Worm (Caenorhabditis elegans) whole organism, L3 larva: Measurements from ENCODE around the gene algn-9.

Experiments
- R02D3.7 ChIP-seq: fragments of 150-350 bp; optimal IDR thresholded peaks from 2 replicates; lab custom pipeline; 2014; ENCODE audit warnings: missing biosample characterization, missing genetic modification characterization
- aly-2 ChIP-seq: fragments of 150-350 bp; optimal IDR thresholded peaks from 2 replicates; lab custom pipeline; 2014; ENCODE audit warnings: missing biosample characterization, missing genetic modification characterization
- ama-1 ChIP-seq: fragments of 150-350 bp; optimal IDR thresholded peaks from 2 replicates; lab custom pipeline; 2018
- ceh-16 ChIP-seq: sonication (generic microtip); optimal IDR thresholded peaks from 2 replicates; lab custom pipeline; 2017; ENCODE audit warnings: missing biosample characterization, missing genetic modification characterization
- ceh-28 ChIP-seq: fragments of 150-350 bp; optimal IDR thresholded peaks from 2 replicates; lab custom pipeline; 2014; ENCODE audit warnings: missing biosample characterization, missing genetic modification reagents, missing genetic modification characterization
- ceh-82 ChIP-seq: fragments of 150-350 bp; optimal IDR thresholded peaks from 2 replicates; lab custom pipeline; 2014; ENCODE audit warnings: missing biosample characterization, missing genetic modification characterization
- ceh-9 ChIP-seq: sonication (generic microtip); optimal IDR thresholded peaks from 2 replicates; lab custom pipeline; 2018; ENCODE audit warnings: missing biosample characterization, missing genetic modification characterization
- egl-27 ChIP-seq: sonication (generic microtip); optimal IDR thresholded peaks from 4 replicates; lab custom pipeline; 2017; ENCODE audit warnings: missing biosample characterization, missing genetic modification reagents, missing genetic modification characterization
- egl-5 ChIP-seq: fragments of 150-350 bp; optimal IDR thresholded peaks from 2 replicates; lab custom pipeline; 2017; ENCODE audit warnings: missing biosample characterization, missing genetic modification reagents, missing genetic modification characterization, inconsistent platforms
- elt-1 ChIP-seq: fragments of 150-350 bp; optimal IDR thresholded peaks from 2 replicates; lab custom pipeline; 2014; ENCODE audit warnings: missing biosample characterization, missing genetic modification characterization
- elt-3 ChIP-seq, 3 experiments: fragments of 150-350 bp in 1 of 3; sonication (generic microtip) in 2 of 3; optimal IDR thresholded peaks; 2 replicates in 2 of 3; 4 replicates in 1 of 3; lab custom pipeline; 2014 to 2017; ENCODE audit warnings: missing biosample characterization in 3 of 3, missing genetic modification characterization in 3 of 3
- fkh-10 ChIP-seq: sonication (generic microtip); optimal IDR thresholded peaks from 2 replicates; lab custom pipeline; 2017; ENCODE audit warnings: missing biosample characterization, missing genetic modification reagents, missing genetic modification characterization
- fkh-2 ChIP-seq: fragments of 150-350 bp; optimal IDR thresholded peaks from 2 replicates; lab custom pipeline; 2014; ENCODE audit warnings: missing biosample characterization, missing genetic modification reagents, missing genetic modification characterization
- lin-15B ChIP-seq: fragments of 150-350 bp; optimal IDR thresholded peaks from 2 replicates; lab custom pipeline; 2014; ENCODE audit warnings: missing biosample characterization, missing genetic modification characterization
- lin-39 ChIP-seq: fragments of 150-350 bp; optimal IDR thresholded peaks from 2 replicates; lab custom pipeline; 2018; ENCODE audit warnings: missing biosample characterization, missing genetic modification reagents, missing genetic modification characterization
- lsy-12 ChIP-seq: sonication (generic microtip); optimal IDR thresholded peaks from 2 replicates; lab custom pipeline; 2016; ENCODE audit warnings: mild to moderate bottlenecking, missing genetic modification characterization, missing compliant biosample characterization
- mml-1 ChIP-seq: fragments of 150-350 bp; sonication (generic microtip); optimal IDR thresholded peaks from 3 replicates; lab custom pipeline; 2014; ENCODE audit warnings: missing biosample characterization, missing genetic modification characterization
- nhr-12 ChIP-seq: fragments of 150-350 bp; optimal IDR thresholded peaks from 2 replicates; lab custom pipeline; 2014; ENCODE audit warnings: missing biosample characterization, missing genetic modification characterization
- nhr-237 ChIP-seq: fragments of 150-350 bp; optimal IDR thresholded peaks from 2 replicates; lab custom pipeline; 2014; ENCODE audit warnings: missing biosample characterization, missing genetic modification characterization
- nhr-25 ChIP-seq: sonication (generic microtip); optimal IDR thresholded peaks from 2 replicates; lab custom pipeline; 2017; ENCODE audit warnings: missing biosample characterization, missing genetic modification characterization
- nhr-43 ChIP-seq: sonication (generic microtip); optimal IDR thresholded peaks from 2 replicates; lab custom pipeline; 2016; ENCODE audit warnings: mild to moderate bottlenecking, missing genetic modification characterization, missing compliant biosample characterization; ENCODE audit not compliant: poor library complexity, severe bottlenecking
- nhr-67 ChIP-seq: fragments of 150-350 bp; optimal IDR thresholded peaks from 2 replicates; lab custom pipeline; 2014; ENCODE audit warnings: missing biosample characterization, missing genetic modification characterization
- nhr-76 ChIP-seq: fragments of 150-350 bp; sonication (generic microtip); optimal IDR thresholded peaks from 5 replicates; lab custom pipeline; 2014; ENCODE audit warnings: missing biosample characterization, missing genetic modification characterization
- pha-4 ChIP-seq: fragments of 150-350 bp; optimal IDR thresholded peaks from 2 replicates; lab custom pipeline; 2014; ENCODE audit warnings: missing biosample characterization, missing genetic modification reagents, missing genetic modification characterization
- pqm-1 ChIP-seq: fragments of 150-350 bp; optimal IDR thresholded peaks from 2 replicates; lab custom pipeline; 2017; ENCODE audit warnings: missing biosample characterization, missing genetic modification characterization, inconsistent platforms
- sea-2 ChIP-seq: fragments of 150-350 bp; sonication (generic microtip); optimal IDR thresholded peaks from 4 replicates; lab custom pipeline; 2014; ENCODE audit warnings: missing biosample characterization, missing genetic modification reagents, missing genetic modification characterization
- tbx-2 ChIP-seq: sonication (generic microtip); optimal IDR thresholded peaks from 2 replicates; lab custom pipeline; 2016; ENCODE audit warnings: mild to moderate bottlenecking, missing genetic modification characterization, missing compliant biosample characterization
- unc-39 ChIP-seq: sonication (generic microtip); optimal IDR thresholded peaks from 4 replicates; lab custom pipeline; 2017; ENCODE audit warnings: missing biosample characterization, missing genetic modification characterization
- zag-1 ChIP-seq: fragments of 150-350 bp; optimal IDR thresholded peaks from 2 replicates; lab custom pipeline; 2014; ENCODE audit warnings: missing biosample characterization, missing genetic modification characterization
- ztf-4 ChIP-seq: fragments of 150-350 bp; optimal IDR thresholded peaks from 2 replicates; lab custom pipeline; 2014; ENCODE audit warnings: missing biosample characterization, missing genetic modification characterization

algn-9 gene

DNA sequence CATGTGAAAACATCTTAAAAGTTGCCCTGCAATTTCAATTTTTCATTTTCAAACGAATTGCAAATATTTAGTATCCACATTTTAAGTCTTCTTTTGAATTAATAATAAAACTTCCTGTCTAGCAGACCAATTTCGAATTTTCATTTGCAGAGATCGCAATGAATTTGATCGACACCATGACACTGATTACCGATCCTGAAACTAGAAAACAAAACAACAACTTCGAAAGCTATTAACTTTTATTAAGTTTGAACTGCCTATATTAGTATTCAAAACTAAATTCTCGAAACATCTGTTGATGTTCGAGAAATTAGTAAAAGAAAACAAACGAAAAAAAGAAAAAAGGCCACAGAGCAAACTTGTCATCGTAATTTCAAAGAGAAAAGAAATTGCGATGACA is 10.0 kb upstream of the algn-9 start:
- TF ChIP-seq sea-2 (GFP tag; lab: Kevin White, UChicago) (no peak), nhr-67 (no peak), fkh-10 (no peak), fkh-2 (no peak), ceh-82 (tag; lab: Kevin White, UChicago) (no peak), tbx-2 (tag; lab: Kevin White, UChicago) (no peak), nhr-76 (tag; lab: Kevin White, UChicago) (no peak), ama-1 (lab: Kevin White, UChicago) (no peak), egl-27 (tag; lab: Kevin White, UChicago) (no peak), pha-4 (tag; lab: Kevin White, UChicago) (no peak), ztf-4 (tag; lab: Kevin White, UChicago) (no peak), nhr-237 (tag; lab: Kevin White, UChicago) (no peak), lin-39 (tag; lab: Kevin White, UChicago) (no peak), egl-5 (no peak), nhr-43 (no peak), pqm-1 (tag; lab: Kevin White, UChicago) (no peak), lsy-12 (tag; lab: Kevin White, UChicago) (no peak), ceh-9 (tag; lab: Kevin White, UChicago) (no peak)

DNA sequence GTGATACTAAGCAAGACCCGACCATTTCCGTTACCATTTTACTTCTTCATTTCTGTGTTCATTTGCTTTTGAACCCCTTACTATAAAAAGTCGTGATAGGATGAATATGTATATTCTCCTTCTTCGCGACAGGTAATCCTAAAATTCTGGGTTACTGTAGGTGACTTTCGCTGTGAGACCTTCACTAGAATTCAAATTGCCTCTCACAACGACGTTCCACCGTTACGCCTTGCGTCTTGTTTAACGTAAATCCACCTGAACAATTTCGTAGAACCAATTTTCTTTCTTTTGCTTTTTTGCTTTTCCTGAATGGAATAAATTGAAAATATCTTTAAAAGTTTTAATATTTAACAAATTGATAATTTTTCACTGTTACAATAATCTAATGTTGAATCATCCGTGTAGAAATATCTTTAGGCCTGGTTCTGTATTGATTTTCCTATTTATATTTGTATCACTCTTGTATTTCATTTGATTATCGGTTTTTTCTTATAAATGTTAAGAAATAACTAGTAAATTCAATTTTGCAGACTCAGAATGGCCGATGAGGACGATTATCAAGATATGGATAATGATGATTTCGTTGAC is 5.2 kb upstream of the algn-9 start, which contains the start of gene rpb-6:
TSS of gene rpb-6 (plus strand) at position 538 of the 588 bp plus-strand sequence.
- TF ChIP-seq nhr-25 (tag; lab: Kevin White, UChicago) (peak; percentile 10), R02D3.7 (tag; lab: Kevin White, UChicago) (peak; percentile 66), lin-15B (tag; lab: Kevin White, UChicago) (peak; percentile 39), egl-5 (no peak), ama-1 (lab: Kevin White, UChicago) (no peak), ceh-16 (no peak)

DNA sequence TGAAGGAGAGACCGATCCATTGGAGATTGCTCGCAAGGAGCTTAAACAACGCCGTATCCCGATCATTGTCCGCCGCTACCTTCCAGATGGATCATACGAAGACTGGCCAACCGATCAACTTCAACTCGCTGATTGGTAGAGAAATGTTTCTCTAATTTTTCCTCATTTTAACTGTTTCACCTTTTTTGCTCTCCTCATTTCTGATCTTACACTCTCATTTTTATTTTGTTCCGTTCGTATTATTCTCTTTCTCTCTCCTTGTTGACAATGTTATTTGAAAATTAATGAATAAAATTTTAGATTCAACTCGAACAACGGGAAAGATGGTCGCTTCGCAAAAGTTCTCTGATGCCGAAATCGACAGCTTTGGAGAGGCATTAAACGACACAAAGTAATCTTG is 4.5 kb upstream of the algn-9 start, which contains the start of gene dohh-1:
TSS of gene dohh-1 (plus strand) at position 301 of the 400 bp plus-strand sequence.
- TF ChIP-seq ztf-4 (tag; lab: Kevin White, UChicago) (no peak), ceh-28 (tag; lab: Kevin White, UChicago) (no peak), nhr-237 (tag; lab: Kevin White, UChicago) (no peak), pqm-1 (tag; lab: Kevin White, UChicago) (no peak), ama-1 (lab: Kevin White, UChicago) (no peak), nhr-67 (no peak), elt-1 (tag; lab: Kevin White, UChicago) (no peak), lin-39 (tag; lab: Kevin White, UChicago) (no peak)
- TF ChIP-seq, all 47 proteins: peak for 0

DNA sequence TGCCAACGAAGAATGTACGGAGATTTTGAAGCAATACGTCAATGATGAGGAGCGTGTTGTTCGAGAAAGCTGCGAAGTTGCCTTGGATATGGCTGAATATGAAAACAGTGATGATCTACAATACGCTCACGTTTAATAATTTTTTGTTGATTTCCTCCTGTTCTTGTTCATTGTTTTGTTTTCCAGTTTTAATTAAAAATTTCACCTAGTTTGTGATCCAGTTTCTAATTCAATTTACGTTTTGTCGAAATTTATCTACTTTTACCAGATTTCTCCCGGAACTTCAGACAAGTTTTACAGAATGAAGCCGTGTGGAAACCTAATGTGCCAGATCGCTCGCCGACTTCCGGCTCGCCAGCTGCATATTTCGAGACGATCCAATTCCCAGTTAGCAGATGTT is 3.3 kb upstream of the algn-9 start, which contains the start of gene dap-3:
TSS of gene dap-3 (plus strand) at position 301 of the 400 bp plus-strand sequence.
- no peak for TF ChIP-seq tbx-2 (tag; lab: Kevin White, UChicago)
- TF ChIP-seq nhr-12: no peak

DNA sequence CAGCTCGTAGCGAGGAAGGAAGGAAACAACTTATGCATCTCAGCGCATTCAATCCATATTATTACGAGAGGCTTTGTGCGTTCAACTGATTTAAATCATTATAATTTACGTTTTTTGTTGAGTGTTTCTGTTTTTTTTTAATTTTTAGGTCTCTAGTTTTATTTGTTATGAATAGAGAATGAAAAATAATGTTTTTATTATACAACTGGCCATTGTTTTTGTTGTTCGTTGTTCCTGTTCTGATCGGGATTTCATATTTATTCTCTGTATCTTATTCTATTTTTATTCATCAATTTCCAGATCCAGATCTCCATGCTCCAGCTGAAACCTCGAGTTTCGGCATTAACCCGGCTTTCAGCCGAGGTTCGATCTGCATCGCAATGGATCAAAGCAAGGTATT is 1.8 kb upstream of the algn-9 start, which contains the start of gene mrps-22:
TSS of gene mrps-22 (plus strand) at position 301 of the 400 bp plus-strand sequence.
- TF ChIP-seq aly-2 (tag; lab: Kevin White, UChicago): no peak
- no peak for TF ChIP-seq ama-1 (lab: Kevin White, UChicago)
- no peak for TF ChIP-seq lin-15B (tag; lab: Kevin White, UChicago)
- TF ChIP-seq zag-1 (tag; lab: Kevin White, UChicago): no peak
- no peak for TF ChIP-seq unc-39 (tag; lab: Kevin White, UChicago)
- no peak for TF ChIP-seq mml-1 (tag; lab: Kevin White, UChicago)

DNA sequence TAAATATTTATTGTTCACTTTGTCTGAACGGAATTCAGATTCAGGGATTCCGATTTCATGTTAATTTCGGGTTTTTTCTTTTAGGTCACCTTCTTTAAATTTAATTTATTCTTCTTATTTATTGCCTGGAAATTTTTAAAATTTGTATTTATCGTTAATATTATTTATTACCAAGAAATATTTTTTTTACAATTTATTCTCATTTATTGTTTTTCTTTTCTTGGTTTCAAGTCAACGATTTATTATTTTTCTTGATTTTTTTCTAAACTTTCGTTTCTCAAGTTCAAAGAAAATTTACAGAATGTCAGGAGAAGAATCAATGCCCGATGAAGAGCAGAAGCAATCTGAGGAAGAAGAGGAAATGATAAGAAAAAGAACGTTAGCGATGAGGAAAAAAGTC is 3.6 kb downstream of the algn-9 start, which contains the start of gene crn-3:
TSS of gene crn-3 (plus strand) at position 301 of the 400 bp plus-strand sequence.
- TF ChIP-seq elt-3 (tag; optimal IDR thresholded peaks at IDR 0.05; lab: Kevin White, UChicago) (no peak), ztf-4 (tag; lab: Kevin White, UChicago) (no peak), egl-5 (no peak), egl-27 (tag; lab: Kevin White, UChicago) (no peak)
